Worm (Caenorhabditis elegans) whole organism, L2 larva: ENCODE results near the gene Y41D4B.1.

ENCODE experiments used
- F13H6.1 ChIP-seq: sonication (generic microtip); optimal IDR thresholded peaks from 2 replicates; lab custom pipeline; 2016; ENCODE audit warnings: missing genetic modification characterization, missing compliant biosample characterization
- R02D3.7 ChIP-seq: fragments of 150-350 bp; optimal IDR thresholded peaks from 2 replicates; lab custom pipeline; 2014; ENCODE audit warnings: missing biosample characterization, missing genetic modification characterization
- blmp-1 ChIP-seq: sonication (generic microtip); optimal IDR thresholded peaks from 2 replicates; lab custom pipeline; 2017; ENCODE audit warnings: missing genetic modification characterization, mild to moderate bottlenecking, missing compliant biosample characterization, antibody characterized with exemption, moderate library complexity; ENCODE audit not compliant: insufficient read depth
- fos-1 ChIP-seq: fragments of 150-350 bp; optimal IDR thresholded peaks from 2 replicates; lab custom pipeline; 2014; ENCODE audit warnings: missing biosample characterization, missing genetic modification characterization
- lin-39 ChIP-seq: fragments of 150-350 bp; optimal IDR thresholded peaks from 2 replicates; lab custom pipeline; 2014; ENCODE audit warnings: missing biosample characterization, missing genetic modification reagents, missing genetic modification characterization
- lsy-2 ChIP-seq, 2 experiments: fragments of 150-350 bp in 1 of 2; sonication (generic microtip) in 1 of 2; optimal IDR thresholded peaks; 2 replicates each; lab custom pipeline; 2014 to 2017; ENCODE audit warnings: missing biosample characterization in 2 of 2, missing genetic modification characterization in 2 of 2
- nhr-11 ChIP-seq: fragments of 150-350 bp; optimal IDR thresholded peaks from 2 replicates; lab custom pipeline; 2014; ENCODE audit warnings: missing biosample characterization, missing genetic modification characterization
- nhr-23 ChIP-seq: fragments of 150-350 bp; optimal IDR thresholded peaks from 2 replicates; lab custom pipeline; 2014; ENCODE audit warnings: missing biosample characterization, missing genetic modification reagents, missing genetic modification characterization
- unc-62 ChIP-seq: fragments of 150-350 bp; optimal IDR thresholded peaks from 2 replicates; lab custom pipeline; 2014; ENCODE audit warnings: missing biosample characterization, missing genetic modification reagents, missing genetic modification characterization
- ztf-4 ChIP-seq: fragments of 150-350 bp; optimal IDR thresholded peaks from 2 replicates; lab custom pipeline; 2014; ENCODE audit warnings: missing biosample characterization, missing genetic modification characterization

DNA sequence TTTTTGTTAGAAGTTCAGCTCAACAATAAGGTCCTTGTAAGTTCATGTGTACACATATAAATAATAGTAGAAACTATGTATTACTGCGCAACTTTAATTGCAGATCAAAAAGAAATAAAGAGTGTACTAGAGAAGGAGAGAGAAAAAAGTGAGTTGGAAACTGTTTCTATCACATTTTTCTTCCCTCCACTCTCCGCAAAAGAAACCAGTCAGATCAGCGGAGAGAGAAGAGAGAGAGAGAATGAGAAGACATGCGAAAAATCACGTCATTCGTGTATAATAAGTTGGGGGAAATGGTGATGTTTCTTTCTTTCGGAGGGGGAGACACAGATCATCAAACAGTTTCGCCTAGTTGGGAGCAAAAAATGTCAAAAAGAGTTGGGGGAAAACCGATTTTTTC, 17.2 kb upstream of the Y41D4B.1 start:
- TF ChIP-seq F13H6.1 (tag; lab: Kevin White, UChicago) (peak; percentile 59), R02D3.7 (tag; lab: Kevin White, UChicago) (no peak), nhr-11 (tag; lab: Kevin White, UChicago) (no peak), ztf-4 (tag; lab: Kevin White, UChicago) (peak; percentile 45), nhr-23 (tag; lab: Kevin White, UChicago) (no peak), lin-39 (tag; lab: Kevin White, UChicago) (no peak), lsy-2 (tag; optimal IDR thresholded peaks at IDR 0.05; lab: Kevin White, UChicago) (peak in 1 of 2 experiments; percentile 33), blmp-1 (tag; lab: Kevin White, UChicago) (peak; percentile 76), unc-62 (no peak), fos-1 (peak; percentile 53)
